Fruit fly (Drosophila melanogaster): ENCODE measurements around the gene CG43850.
A peak's percentile ranks its signal among the peaks of the same experiment; 100 is the strongest.

The CG43850 gene

dm6 chr2L:13394903-13395302 is 20.3 kb upstream of the CG43850 start, which contains the start of gene RpL24 (continued):
- TF ChIP-seq fkh (GFP tag; optimal IDR thresholded peaks at IDR 0.05) (no peak), Hr4 (GFP tag; optimal IDR thresholded peaks at IDR 0.05) (no peak), CG6808 (GFP tag; optimal IDR thresholded peaks at IDR 0.05) (peak; percentile 78), svp (GFP tag) (no peak), Sox102F (GFP tag; optimal IDR thresholded peaks at IDR 0.05) (peak; percentile 91), Blimp-1 (GFP tag; optimal IDR thresholded peaks at IDR 0.05) (peak; percentile 75), Hr39 (GFP tag; optimal IDR thresholded peaks at IDR 0.05) (peak; percentile 73), achi (GFP tag; optimal IDR thresholded peaks at IDR 0.05) (peak; percentile 83), pdm3 (GFP tag; optimal IDR thresholded peaks at IDR 0.05) (peak; percentile 85), CG6792 (GFP tag; optimal IDR thresholded peaks at IDR 0.05) (peak; percentile 78), CG31627 (GFP tag; optimal IDR thresholded peaks at IDR 0.05) (peak; percentile 79), CG8632 (GFP tag; optimal IDR thresholded peaks at IDR 0.05) (peak; percentile 77), dac (GFP tag; optimal IDR thresholded peaks at IDR 0.05) (peak; percentile 75), CG6163 (GFP tag; IDR thresholded peaks at IDR 0.05) (peak; percentile 94), Met (GFP tag; optimal IDR thresholded peaks at IDR 0.05) (peak; percentile 91), CG11762 (GFP tag; optimal IDR thresholded peaks at IDR 0.05; ENCODE audit: insufficient read depth) (peak; percentile 76), Lpt (GFP tag; optimal IDR thresholded peaks at IDR 0.05) (peak; percentile 23)

- no peak for TF ChIP-seq Blimp-1 (GFP tag; optimal IDR thresholded peaks at IDR 0.05)
- no peak for TF ChIP-seq CG11762 (GFP tag; optimal IDR thresholded peaks at IDR 0.05; ENCODE audit: insufficient read depth)
- TF ChIP-seq CG3919 (GFP tag; optimal IDR thresholded peaks at IDR 0.05) = no peak
- no peak for TF ChIP-seq CG6792 (GFP tag; optimal IDR thresholded peaks at IDR 0.05)
- TF ChIP-seq Ets96B (tag; optimal IDR thresholded peaks at IDR 0.05) = no peak
- no peak for TF ChIP-seq CG16779 (tag; optimal IDR thresholded peaks at IDR 0.05)
Measured at dm6 chr2L:13396084-13396483, 19.1 kb upstream of the CG43850 start, which contains the start of gene CG16957. Gene CG16957 (minus strand): TSS chr2L:13396184.

DNA sequence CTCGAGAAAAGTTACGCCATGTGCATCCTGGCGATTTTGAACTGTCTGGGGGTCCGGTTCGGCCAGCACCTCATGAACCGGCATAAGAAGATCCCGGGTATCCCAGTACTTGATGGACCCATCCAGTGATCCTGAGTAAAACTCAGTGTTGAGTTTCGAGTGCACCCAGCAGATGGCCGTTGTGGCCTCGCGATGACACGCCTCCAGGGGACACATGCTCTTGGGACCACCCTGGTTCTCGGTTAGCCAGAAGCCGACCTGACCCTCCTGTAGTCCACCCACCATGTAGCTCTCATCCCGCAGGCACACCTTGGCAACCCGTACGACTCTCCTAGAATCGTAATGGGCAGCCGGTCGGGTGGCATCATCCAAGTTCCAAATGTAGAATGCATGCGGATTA is 17.8 kb upstream of the CG43850 start:
- no peak for TF ChIP-seq CG11294 (GFP tag; IDR thresholded peaks at IDR 0.05)
- TF ChIP-seq Hr38 (GFP tag; optimal IDR thresholded peaks at IDR 0.05) = no peak

DNA sequence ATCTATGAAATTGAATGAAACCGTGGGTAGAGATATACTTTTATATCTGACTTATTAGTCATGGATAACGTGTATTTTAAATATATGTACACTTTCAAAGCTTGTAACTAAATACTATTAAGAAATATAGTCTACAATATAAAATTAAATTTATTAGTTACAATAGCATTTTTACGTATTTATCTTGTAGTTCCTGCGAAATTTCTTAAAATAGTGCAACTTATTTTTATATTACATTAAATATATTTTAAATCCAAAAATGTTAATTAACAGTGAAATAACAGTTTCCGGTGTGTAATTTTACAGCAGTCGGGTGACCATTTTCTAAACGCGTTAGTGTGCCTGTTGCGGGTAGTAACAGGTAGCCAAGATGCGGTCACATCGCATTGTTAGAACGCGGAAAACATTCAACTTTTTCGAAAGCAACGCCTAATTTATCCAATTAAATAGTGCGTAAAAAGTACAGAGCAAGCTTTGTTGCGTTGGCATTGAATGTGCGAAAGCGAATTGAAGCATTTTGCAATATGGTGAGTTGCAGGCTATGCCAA is 16.5 kb upstream of the CG43850 start, which contains the start of the genes CG10859 and CG7110:
CG10859 (minus strand) TSS at position 51 of the 548 bp plus-strand sequence.
CG7110 (plus strand) TSS at position 378 of the 548 bp plus-strand sequence.
- TF ChIP-seq CG34406 (GFP tag; optimal IDR thresholded peaks at IDR 0.05) = peak; percentile 25
- TF ChIP-seq ss (GFP tag; optimal IDR thresholded peaks at IDR 0.05) = peak in 1 of 2 experiments; percentile 40
- peak; percentile 12 for TF ChIP-seq Sox102F (GFP tag; optimal IDR thresholded peaks at IDR 0.05)
- TF ChIP-seq CG6808 (GFP tag; optimal IDR thresholded peaks at IDR 0.05) = no peak
- TF ChIP-seq CG4318 (GFP tag; optimal IDR thresholded peaks at IDR 0.05) = no peak
- TF ChIP-seq esn (GFP tag; optimal IDR thresholded peaks at IDR 0.05) = peak; percentile 27
- no peak for TF ChIP-seq CG9139 (GFP tag; optimal IDR thresholded peaks at IDR 0.05)
- TF ChIP-seq CG8119 (GFP tag; IDR thresholded peaks at IDR 0.05) = no peak
- no peak for TF ChIP-seq CG6854 (GFP tag; optimal IDR thresholded peaks at IDR 0.05)
- no peak for TF ChIP-seq Lpt (GFP tag; optimal IDR thresholded peaks at IDR 0.05)
- TF ChIP-seq Eip93F (GFP tag; optimal IDR thresholded peaks at IDR 0.05) = no peak
- no peak for TF ChIP-seq CG8319 (GFP tag; optimal IDR thresholded peaks at IDR 0.05)
- peak; percentile 25 for TF ChIP-seq lz (GFP tag; optimal IDR thresholded peaks at IDR 0.05)
- no peak for TF ChIP-seq CG32006 (GFP tag; optimal IDR thresholded peaks at IDR 0.05)
- TF ChIP-seq Hr4 (GFP tag; optimal IDR thresholded peaks at IDR 0.05) = no peak
- TF ChIP-seq CG11294 (GFP tag; IDR thresholded peaks at IDR 0.05) = no peak
- no peak for TF ChIP-seq salr (GFP tag; optimal IDR thresholded peaks at IDR 0.05)
- no peak for TF ChIP-seq Ets21C (GFP tag; optimal IDR thresholded peaks at IDR 0.05)
- TF ChIP-seq Blimp-1 (GFP tag; optimal IDR thresholded peaks at IDR 0.05) = no peak
- no peak for TF ChIP-seq CG6276 (GFP tag; optimal IDR thresholded peaks at IDR 0.05)
- TF ChIP-seq Gug (GFP tag; IDR thresholded peaks at IDR 0.05) = no peak
- TF ChIP-seq CG11762 (GFP tag; optimal IDR thresholded peaks at IDR 0.05; ENCODE audit: insufficient read depth) = no peak
- no peak for TF ChIP-seq Hr39 (GFP tag; optimal IDR thresholded peaks at IDR 0.05)
- TF ChIP-seq net (GFP tag; optimal IDR thresholded peaks at IDR 0.05) = no peak
- TF ChIP-seq Eip75B (GFP tag; optimal IDR thresholded peaks at IDR 0.05) = no peak
- no peak for TF ChIP-seq CG1621 (tag; optimal IDR thresholded peaks at IDR 0.05)
- TF ChIP-seq Sox15 (GFP tag; optimal IDR thresholded peaks at IDR 0.05) = no peak
- no peak for TF ChIP-seq CG16779 (tag; optimal IDR thresholded peaks at IDR 0.05)
- TF ChIP-seq CG11902 (GFP tag; optimal IDR thresholded peaks at IDR 0.05) = no peak
- TF ChIP-seq acj6 (GFP tag; optimal IDR thresholded peaks at IDR 0.05) = no peak
- no peak for TF ChIP-seq Ets96B (tag; optimal IDR thresholded peaks at IDR 0.05)
- TF ChIP-seq dsx (GFP tag; optimal IDR thresholded peaks at IDR 0.05; ENCODE audit: poor library complexity, severe bottlenecking) = no peak
- no peak for TF ChIP-seq Hr38 (GFP tag; optimal IDR thresholded peaks at IDR 0.05)

All from whole organism, prepupa.